Fruit fly (Drosophila melanogaster) whole organism, prepupa: ENCODE data around the gene Pld3.

Source experiments
- CG10631 ChIP-seq: fragments of 200-800 bp; sonication (Bioruptor generic); optimal IDR thresholded peaks from 2 replicates; lab custom pipeline; 2016; ENCODE audit warnings: missing biosample characterization, missing genetic modification characterization
- CG10669 ChIP-seq: fragments of 200-800 bp; sonication (Bioruptor generic); optimal IDR thresholded peaks from 3 replicates; lab custom pipeline; 2018; ENCODE audit warnings: missing biosample characterization, mild to moderate bottlenecking, missing genetic modification characterization, moderate library complexity
- CG11762 ChIP-seq: fragments of 200-800 bp; sonication (Bioruptor generic); optimal IDR thresholded peaks from 3 replicates; lab custom pipeline; 2016; ENCODE audit warnings: missing biosample characterization, missing genetic modification characterization; ENCODE audit not compliant: insufficient read depth
- CG11902 ChIP-seq: fragments of 200-800 bp; sonication (Bioruptor generic); optimal IDR thresholded peaks from 3 replicates; lab custom pipeline; 2016; ENCODE audit warnings: missing biosample characterization, missing genetic modification characterization
- CG16779 ChIP-seq: fragments of 200-800 bp; sonication (Bioruptor generic); optimal IDR thresholded peaks from 3 replicates; lab custom pipeline; 2017; ENCODE audit warnings: missing biosample characterization, mild to moderate bottlenecking, missing genetic modification characterization
- CG32006 ChIP-seq: fragments of 200-800 bp; sonication (Bioruptor generic); optimal IDR thresholded peaks from 3 replicates; lab custom pipeline; 2017; ENCODE audit warnings: missing biosample characterization, mild to moderate bottlenecking, missing genetic modification characterization
- CG3919 ChIP-seq: fragments of 200-800 bp; sonication (Bioruptor generic); optimal IDR thresholded peaks from 3 replicates; lab custom pipeline; 2016; ENCODE audit warnings: missing biosample characterization, missing genetic modification characterization
- CG4318 ChIP-seq: fragments of 200-800 bp; sonication (Bioruptor generic); optimal IDR thresholded peaks from 3 replicates; lab custom pipeline; 2017; ENCODE audit warnings: missing biosample characterization, mild to moderate bottlenecking, missing genetic modification characterization
- CG6808 ChIP-seq: fragments of 200-800 bp; sonication (Bioruptor generic); optimal IDR thresholded peaks from 3 replicates; lab custom pipeline; 2017; ENCODE audit warnings: missing biosample characterization, missing genetic modification characterization, mild to moderate bottlenecking, moderate library complexity, missing genetic modification reagents
- CG6854 ChIP-seq: fragments of 200-800 bp; sonication (Bioruptor generic); optimal IDR thresholded peaks from 2 replicates; lab custom pipeline; 2017; ENCODE audit warnings: missing biosample characterization, mild to moderate bottlenecking, missing genetic modification characterization
- CG7368 ChIP-seq: fragments of 200-800 bp; sonication (Bioruptor generic); optimal IDR thresholded peaks from 3 replicates; lab custom pipeline; 2016; ENCODE audit warnings: missing biosample characterization, missing genetic modification characterization
- CG8119 ChIP-seq: fragments of 200-800 bp; sonication (Bioruptor generic); IDR thresholded peaks from 3 replicates; pipeline ENCODE4 v1.3.6; 2022; ENCODE audit warnings: missing biosample characterization, missing genetic modification characterization
- Eip75B ChIP-seq: fragments of 200-800 bp; sonication (Bioruptor generic); optimal IDR thresholded peaks from 3 replicates; lab custom pipeline; 2016; ENCODE audit warnings: missing biosample characterization, missing genetic modification characterization
- Eip93F ChIP-seq: fragments of 200-800 bp; sonication (Bioruptor generic); optimal IDR thresholded peaks from 2 replicates; lab custom pipeline; 2016; ENCODE audit warnings: missing biosample characterization, mild to moderate bottlenecking, missing genetic modification characterization
- Ets21C ChIP-seq: fragments of 200-800 bp; sonication (Bioruptor generic); optimal IDR thresholded peaks from 3 replicates; lab custom pipeline; 2016; ENCODE audit warnings: missing biosample characterization, missing genetic modification characterization
- Ets96B ChIP-seq: fragments of 200-800 bp; optimal IDR thresholded peaks from 2 replicates; lab custom pipeline; 2019; ENCODE audit warnings: missing biosample characterization, mild to moderate bottlenecking, missing genetic modification characterization, moderate library complexity
- Gug ChIP-seq: fragments of 200-800 bp; sonication (Bioruptor generic); IDR thresholded peaks from 2 replicates; pipeline ENCODE4 v1.3.6; 2022; ENCODE audit warnings: missing biosample characterization, missing genetic modification characterization
- Met ChIP-seq: fragments of 200-800 bp; sonication (Bioruptor generic); optimal IDR thresholded peaks from 3 replicates; lab custom pipeline; 2016; ENCODE audit warnings: missing biosample characterization, missing genetic modification characterization
- OdsH ChIP-seq: fragments of 200-800 bp; sonication (Bioruptor generic); optimal IDR thresholded peaks from 3 replicates; lab custom pipeline; 2016; ENCODE audit warnings: missing biosample characterization, missing genetic modification characterization
- Sox102F ChIP-seq: fragments of 200-800 bp; sonication (Bioruptor generic); optimal IDR thresholded peaks from 2 replicates; lab custom pipeline; 2016; ENCODE audit warnings: missing biosample characterization, mild to moderate bottlenecking, missing genetic modification characterization
- Sox15 ChIP-seq: fragments of 200-800 bp; sonication (Bioruptor generic); optimal IDR thresholded peaks from 3 replicates; lab custom pipeline; 2016; ENCODE audit warnings: missing biosample characterization, missing genetic modification characterization
- achi ChIP-seq: fragments of 200-800 bp; sonication (Bioruptor generic); optimal IDR thresholded peaks from 3 replicates; lab custom pipeline; 2016; ENCODE audit warnings: missing biosample characterization, missing genetic modification characterization
- cyc ChIP-seq: fragments of 200-800 bp; sonication (Bioruptor generic); optimal IDR thresholded peaks from 3 replicates; lab custom pipeline; 2016; ENCODE audit warnings: missing biosample characterization, missing genetic modification characterization
- dac ChIP-seq: fragments of 200-800 bp; sonication (Bioruptor generic); optimal IDR thresholded peaks from 2 replicates; lab custom pipeline; 2017; ENCODE audit warnings: missing biosample characterization, mild to moderate bottlenecking, missing genetic modification characterization
- eg ChIP-seq: fragments of 200-800 bp; sonication (Bioruptor generic); IDR thresholded peaks from 3 replicates; pipeline ENCODE4 v1.3.6; 2022; ENCODE audit warnings: missing biosample characterization, missing genetic modification characterization
- esn ChIP-seq: fragments of 200-800 bp; sonication (Bioruptor generic); optimal IDR thresholded peaks from 2 replicates; lab custom pipeline; 2016; ENCODE audit warnings: missing biosample characterization, mild to moderate bottlenecking, missing genetic modification characterization, moderate library complexity
- fd85E ChIP-seq: fragments of 200-800 bp; sonication (Bioruptor generic); optimal IDR thresholded peaks from 3 replicates; lab custom pipeline; 2016; ENCODE audit warnings: missing biosample characterization, missing genetic modification characterization
- fkh ChIP-seq: fragments of 200-800 bp; sonication (Bioruptor generic); optimal IDR thresholded peaks from 3 replicates; lab custom pipeline; 2017; ENCODE audit warnings: missing biosample characterization, mild to moderate bottlenecking, missing genetic modification characterization, moderate library complexity
- lz ChIP-seq: fragments of 200-800 bp; sonication (Bioruptor generic); optimal IDR thresholded peaks from 3 replicates; lab custom pipeline; 2016; ENCODE audit warnings: missing biosample characterization, missing genetic modification characterization
- net ChIP-seq: fragments of 200-800 bp; sonication (Bioruptor generic); optimal IDR thresholded peaks from 3 replicates; lab custom pipeline; 2016; ENCODE audit warnings: missing biosample characterization, missing genetic modification characterization
- salr ChIP-seq, 2 experiments: fragments of 200-800 bp; sonication (Bioruptor generic); optimal IDR thresholded peaks; 3 replicates each; lab custom pipeline; 2016 to 2018; ENCODE audit warnings: missing biosample characterization in 2 of 2, missing genetic modification characterization in 2 of 2, mild to moderate bottlenecking in 1 of 2
- spab ChIP-seq: fragments of 200-800 bp; sonication (Bioruptor generic); optimal IDR thresholded peaks from 2 replicates; lab custom pipeline; 2017; ENCODE audit warnings: missing biosample characterization, mild to moderate bottlenecking, missing genetic modification characterization, missing genetic modification reagents
- svp ChIP-seq: fragments of 200-800 bp; sonication (Bioruptor generic); peaks from one replicate; lab custom pipeline; 2016; ENCODE audit warnings: missing biosample characterization, missing genetic modification characterization
- vri ChIP-seq: fragments of 200-800 bp; sonication (Bioruptor generic); optimal IDR thresholded peaks from 3 replicates; lab custom pipeline; 2016; ENCODE audit warnings: missing biosample characterization, mild to moderate bottlenecking, missing genetic modification characterization

Pld3 gene

dm6 chr2L:21158554-21158953 lies at the start of gene Pld3, which contains the start of gene Coq3 (continued):
- TF ChIP-seq net (GFP tag; lab: Kevin White, UChicago) (peak; percentile 95), CG6854 (GFP tag; lab: Kevin White, UChicago) (peak; percentile 87), CG7368 (peak; percentile 93), CG16779 (tag; lab: Kevin White, UChicago) (no peak), Ets96B (tag; lab: Kevin White, UChicago) (peak; percentile 91), achi (GFP tag; lab: Kevin White, UChicago) (peak; percentile 98), cyc (peak; percentile 93), vri (GFP tag; lab: Kevin White, UChicago) (peak; percentile 94)
- TF ChIP-seq, all 60 proteins: peak for 57

DNA sequence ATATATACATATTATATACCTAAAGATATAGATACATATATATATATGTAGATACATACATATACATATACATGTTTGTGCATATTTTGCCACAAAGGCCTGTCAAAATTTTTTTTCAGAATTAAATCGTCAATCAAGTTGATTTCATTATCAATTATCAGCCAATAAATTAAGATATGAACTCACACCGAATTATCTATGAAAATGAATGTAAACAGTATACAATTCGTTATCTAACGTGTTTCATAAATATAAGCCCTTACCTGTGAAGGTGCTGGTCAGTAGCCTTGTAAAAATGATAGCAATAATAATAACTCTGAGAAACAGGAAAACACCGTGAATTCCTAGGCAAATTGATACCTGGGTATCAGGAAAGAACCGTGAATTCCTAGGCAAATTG lies 49.0 kb upstream of the Pld3 start:
- no peak for TF ChIP-seq CG11762 (GFP tag; lab: Kevin White, UChicago)
- TF ChIP-seq CG16779 (tag; lab: Kevin White, UChicago), result no peak
- TF ChIP-seq Ets21C (GFP tag; lab: Kevin White, UChicago), result no peak
- TF ChIP-seq CG6808 (GFP tag; lab: Kevin White, UChicago), result no peak
- no peak for TF ChIP-seq CG8119 (GFP tag; lab: Robert Waterston, UW)
- no peak for TF ChIP-seq OdsH (GFP tag; lab: Kevin White, UChicago)
- TF ChIP-seq spab (GFP tag; lab: Kevin White, UChicago), result no peak
- TF ChIP-seq Sox102F (GFP tag; lab: Kevin White, UChicago), result no peak
- no peak for TF ChIP-seq lz
- no peak for TF ChIP-seq Sox15 (GFP tag; lab: Kevin White, UChicago)
- TF ChIP-seq Eip75B (GFP tag; lab: Kevin White, UChicago), result no peak
- TF ChIP-seq cyc, result no peak
- no peak for TF ChIP-seq CG10669 (GFP tag; lab: Kevin White, UChicago)
- TF ChIP-seq CG32006 (GFP tag; lab: Kevin White, UChicago), result no peak
- TF ChIP-seq CG10631 (GFP tag; lab: Kevin White, UChicago), result no peak
- TF ChIP-seq fd85E (GFP tag; lab: Kevin White, UChicago), result no peak
- TF ChIP-seq achi (GFP tag; lab: Kevin White, UChicago), result no peak
- no peak for TF ChIP-seq CG6854 (GFP tag; lab: Kevin White, UChicago)
- no peak for TF ChIP-seq vri (GFP tag; lab: Kevin White, UChicago)
- no peak for TF ChIP-seq CG11902 (GFP tag; lab: Kevin White, UChicago)
- TF ChIP-seq, all 60 proteins: peak for 0

- TF ChIP-seq CG3919 (GFP tag; lab: Kevin White, UChicago) (no peak), CG4318 (GFP tag; lab: Kevin White, UChicago) (no peak), spab (GFP tag; lab: Kevin White, UChicago) (no peak), Gug (no peak), CG6854 (GFP tag; lab: Kevin White, UChicago) (no peak), Met (GFP tag; lab: Kevin White, UChicago) (no peak), fkh (GFP tag; lab: Kevin White, UChicago) (peak; percentile 24), CG7368 (no peak)
These were observed 46.8 kb upstream of the Pld3 start for dm6 chr2L:21111849-21112248.

- TF ChIP-seq lz (no peak), fkh (GFP tag; lab: Kevin White, UChicago) (peak; percentile 39), CG10669 (GFP tag; lab: Kevin White, UChicago) (no peak), svp (GFP tag; lab: Kevin White, UChicago) (peak; percentile 83), salr (GFP tag; optimal IDR thresholded peaks at IDR 0.05; lab: Kevin White, UChicago) (no peak), Eip93F (GFP tag; lab: Kevin White, UChicago) (peak; percentile 19), eg (GFP tag; lab: Robert Waterston, UW) (no peak), net (GFP tag; lab: Kevin White, UChicago) (no peak), Met (GFP tag; lab: Kevin White, UChicago) (peak; percentile 15), Ets96B (tag; lab: Kevin White, UChicago) (no peak), dac (GFP tag; lab: Kevin White, UChicago) (no peak), esn (GFP tag; lab: Kevin White, UChicago) (no peak), vri (GFP tag; lab: Kevin White, UChicago) (peak; percentile 69), CG7368 (no peak)
These were observed 45.1 kb upstream of the Pld3 start for dm6 chr2L:21113546-21113945.
